Fruit fly (Drosophila melanogaster) whole organism, embryonic: Measurements from ENCODE around the gene CG33939.

Experiments used
- CG10274 ChIP-seq: fragments of 200-800 bp; sonication (Bioruptor generic); optimal IDR thresholded peaks from 3 replicates; lab custom pipeline; 2017; ENCODE audit warnings: missing biosample characterization, mild to moderate bottlenecking, missing genetic modification characterization
- CG10959 ChIP-seq: fragments of 200-800 bp; sonication (Bioruptor generic); IDR thresholded peaks from 2 replicates; pipeline ENCODE4 v1.3.6; 2022; ENCODE audit warnings: missing biosample characterization, missing genetic modification characterization
- CG12071 ChIP-seq: fragments of 200-800 bp; sonication (Bioruptor generic); optimal IDR thresholded peaks from 3 replicates; lab custom pipeline; 2018; ENCODE audit warnings: missing biosample characterization, mild to moderate bottlenecking, missing genetic modification characterization
- CG12236 ChIP-seq: fragments of 200-800 bp; sonication (Bioruptor generic); optimal IDR thresholded peaks from 2 replicates; lab custom pipeline; 2016; ENCODE audit warnings: missing biosample characterization, missing genetic modification characterization
- CG13775 ChIP-seq: fragments of 200-800 bp; sonication (Bioruptor generic); optimal IDR thresholded peaks from 3 replicates; lab custom pipeline; 2017; ENCODE audit warnings: missing biosample characterization, mild to moderate bottlenecking, missing genetic modification characterization
- CG1603 ChIP-seq: fragments of 200-800 bp; sonication (Bioruptor generic); optimal IDR thresholded peaks from 2 replicates; lab custom pipeline; 2019; ENCODE audit warnings: missing biosample characterization, mild to moderate bottlenecking, missing genetic modification characterization, moderate library complexity
- CG16779 ChIP-seq: fragments of 200-800 bp; sonication (Bioruptor generic); IDR thresholded peaks from 2 replicates; pipeline ENCODE4 v1.3.6; 2022; ENCODE audit warnings: missing biosample characterization, missing genetic modification characterization
- CG18599 ChIP-seq: fragments of 200-800 bp; sonication (Bioruptor generic); optimal IDR thresholded peaks from 3 replicates; lab custom pipeline; 2017; ENCODE audit warnings: missing biosample characterization, missing genetic modification characterization, mild to moderate bottlenecking, moderate library complexity, missing genetic modification reagents
- CG18619 ChIP-seq: fragments of 200-800 bp; sonication (Bioruptor generic); optimal IDR thresholded peaks from 3 replicates; lab custom pipeline; 2017; ENCODE audit warnings: missing biosample characterization, mild to moderate bottlenecking, missing genetic modification characterization
- CG2875 ChIP-seq: fragments of 200-800 bp; sonication (Bioruptor generic); optimal IDR thresholded peaks from 2 replicates; lab custom pipeline; 2017; ENCODE audit warnings: missing biosample characterization, mild to moderate bottlenecking, missing genetic modification characterization, missing genetic modification reagents
- CG30403 ChIP-seq: fragments of 200-800 bp; sonication (Bioruptor generic); optimal IDR thresholded peaks from 3 replicates; lab custom pipeline; 2016; ENCODE audit warnings: missing biosample characterization, missing genetic modification characterization
- CG31441 ChIP-seq: fragments of 200-800 bp; sonication (Bioruptor generic); IDR thresholded peaks from 2 replicates; pipeline ENCODE4 v1.3.6; 2022; ENCODE audit warnings: missing biosample characterization, missing genetic modification characterization
- CG32532 ChIP-seq: fragments of 200-800 bp; sonication (Bioruptor generic); IDR thresholded peaks from 2 replicates; pipeline ENCODE4 v1.3.6; 2022; ENCODE audit warnings: missing biosample characterization, missing genetic modification characterization
- CG3281 ChIP-seq: fragments of 200-800 bp; sonication (Bioruptor generic); optimal IDR thresholded peaks from 3 replicates; lab custom pipeline; 2017; ENCODE audit warnings: missing biosample characterization, mild to moderate bottlenecking, missing genetic modification characterization
- CG3726 ChIP-seq: fragments of 200-800 bp; sonication (Bioruptor generic); IDR thresholded peaks from 3 replicates; pipeline ENCODE4, ENCODE4 v1.3.6; 2022; ENCODE audit warnings: missing biosample characterization, missing genetic modification characterization
- CG42726 ChIP-seq: fragments of 200-800 bp; sonication (Bioruptor generic); IDR thresholded peaks from 2 replicates; pipeline ENCODE4 v1.3.6; 2022; ENCODE audit warnings: missing biosample characterization, missing genetic modification characterization; ENCODE audit not compliant: partially characterized antibody
- CG6654 ChIP-seq: fragments of 200-800 bp; sonication (Bioruptor generic); optimal IDR thresholded peaks from 2 replicates; lab custom pipeline; 2017; ENCODE audit warnings: missing biosample characterization, mild to moderate bottlenecking, missing genetic modification characterization
- CG7786 ChIP-seq: fragments of 200-800 bp; sonication (Bioruptor generic); optimal IDR thresholded peaks from 2 replicates; lab custom pipeline; 2016; ENCODE audit warnings: missing biosample characterization, missing genetic modification characterization
- CG7839 ChIP-seq: fragments of 200-800 bp; sonication (Bioruptor generic); optimal IDR thresholded peaks from 3 replicates; lab custom pipeline; 2018; ENCODE audit warnings: missing biosample characterization, mild to moderate bottlenecking, missing genetic modification characterization, moderate library complexity
- Deaf1 ChIP-seq: fragments of 200-800 bp; optimal IDR thresholded peaks from 3 replicates; lab custom pipeline; 2019; ENCODE audit warnings: missing biosample characterization, mild to moderate bottlenecking, missing genetic modification characterization, moderate library complexity
- Dek ChIP-seq: fragments of 200-800 bp; sonication (Bioruptor generic); optimal IDR thresholded peaks from 3 replicates; lab custom pipeline; 2019; ENCODE audit warnings: missing biosample characterization, mild to moderate bottlenecking, missing genetic modification characterization, moderate library complexity
- GATAe ChIP-seq: fragments of 200-800 bp; sonication (Bioruptor generic); conservative IDR thresholded peaks from 2 replicates; pipeline ENCODE4 v1.3.6; 2022; ENCODE audit warnings: missing biosample characterization, missing genetic modification characterization
- HmgD ChIP-seq: fragments of 200-800 bp; sonication (Bioruptor generic); optimal IDR thresholded peaks from 3 replicates; lab custom pipeline; 2016; ENCODE audit warnings: missing biosample characterization, missing genetic modification characterization
- Hmr ChIP-seq: fragments of 200-800 bp; sonication (Bioruptor generic); optimal IDR thresholded peaks from 3 replicates; lab custom pipeline; 2017; ENCODE audit warnings: mild to moderate bottlenecking, missing biosample characterization, missing genetic modification reagents, missing genetic modification characterization
- Hsf ChIP-seq: fragments of 200-800 bp; sonication (Bioruptor generic); optimal IDR thresholded peaks from 3 replicates; lab custom pipeline; 2016; ENCODE audit warnings: missing biosample characterization, missing genetic modification characterization
- Max ChIP-seq: fragments of 200-800 bp; sonication (Bioruptor generic); optimal IDR thresholded peaks from 2 replicates; lab custom pipeline; 2016; ENCODE audit warnings: missing biosample characterization, mild to moderate bottlenecking, missing genetic modification characterization
- NFAT ChIP-seq: fragments of 200-800 bp; sonication (Bioruptor generic); IDR thresholded peaks from 2 replicates; pipeline ENCODE4 v1.3.6; 2022; ENCODE audit warnings: missing biosample characterization, missing genetic modification characterization
- PHDP ChIP-seq: fragments of 200-800 bp; sonication (Bioruptor generic); optimal IDR thresholded peaks from 3 replicates; lab custom pipeline; 2018; ENCODE audit warnings: missing biosample characterization, mild to moderate bottlenecking, missing genetic modification characterization, moderate library complexity
- Ptx1 ChIP-seq: fragments of 200-800 bp; sonication (Bioruptor generic); IDR thresholded peaks from 2 replicates; pipeline ENCODE4 v1.3.6; 2022; ENCODE audit warnings: missing biosample characterization, missing genetic modification characterization
- Rx ChIP-seq: fragments of 200-800 bp; sonication (Bioruptor generic); IDR thresholded peaks from 2 replicates; pipeline ENCODE4 v1.3.6; 2022; ENCODE audit warnings: missing biosample characterization, missing genetic modification characterization
- Side ChIP-seq: fragments of 200-800 bp; sonication (Bioruptor generic); optimal IDR thresholded peaks from 2 replicates; lab custom pipeline; 2016; ENCODE audit warnings: missing biosample characterization, missing genetic modification characterization
- al ChIP-seq: fragments of 200-800 bp; sonication (Bioruptor generic); IDR thresholded peaks from 2 replicates; pipeline ENCODE4 v1.3.6; 2022; ENCODE audit warnings: missing biosample characterization, missing genetic modification characterization
- ato ChIP-seq: fragments of 200-800 bp; sonication (Bioruptor generic); IDR thresholded peaks from 2 replicates; pipeline ENCODE4 v1.3.6; 2022; ENCODE audit warnings: missing biosample characterization, missing genetic modification characterization; ENCODE audit not compliant: partially characterized antibody
- az2 ChIP-seq: fragments of 200-800 bp; sonication (Bioruptor generic); optimal IDR thresholded peaks from 3 replicates; lab custom pipeline; 2016; ENCODE audit warnings: missing biosample characterization, missing genetic modification characterization
- cas ChIP-seq: fragments of 200-800 bp; sonication (Bioruptor generic); IDR thresholded peaks from 2 replicates; pipeline ENCODE4 v1.3.6; 2022; ENCODE audit warnings: missing biosample characterization, missing genetic modification characterization
- fu2 ChIP-seq: fragments of 200-800 bp; sonication (Bioruptor generic); optimal IDR thresholded peaks from 2 replicates; lab custom pipeline; 2016; ENCODE audit warnings: missing biosample characterization, missing genetic modification characterization
- gem ChIP-seq: fragments of 200-800 bp; sonication (Bioruptor generic); optimal IDR thresholded peaks from 2 replicates; lab custom pipeline; 2019; ENCODE audit warnings: missing biosample characterization, mild to moderate bottlenecking, missing genetic modification characterization, moderate library complexity
- grau ChIP-seq: fragments of 200-800 bp; optimal IDR thresholded peaks from 3 replicates; lab custom pipeline; 2019; ENCODE audit warnings: missing biosample characterization, mild to moderate bottlenecking, missing genetic modification characterization, moderate library complexity
- jigr1 ChIP-seq: fragments of 200-800 bp; sonication (Bioruptor generic); IDR thresholded peaks from 3 replicates; pipeline ENCODE4 v1.3.6; 2022; ENCODE audit warnings: missing biosample characterization, missing genetic modification characterization
- kah ChIP-seq: fragments of 200-800 bp; sonication (Bioruptor generic); optimal IDR thresholded peaks from 2 replicates; lab custom pipeline; 2018; ENCODE audit warnings: missing biosample characterization, mild to moderate bottlenecking, missing genetic modification characterization
- lbe ChIP-seq: fragments of 200-800 bp; sonication (Bioruptor generic); optimal IDR thresholded peaks from 2 replicates; lab custom pipeline; 2016; ENCODE audit warnings: missing biosample characterization, mild to moderate bottlenecking, missing genetic modification characterization
- maf-S ChIP-seq: fragments of 200-800 bp; sonication (Bioruptor generic); optimal IDR thresholded peaks from 2 replicates; lab custom pipeline; 2016; ENCODE audit warnings: missing biosample characterization, missing genetic modification characterization
- nom ChIP-seq: fragments of 200-800 bp; sonication (Bioruptor generic); optimal IDR thresholded peaks from 2 replicates; lab custom pipeline; 2017; ENCODE audit warnings: missing biosample characterization, missing genetic modification characterization, mild to moderate bottlenecking, moderate library complexity, missing genetic modification reagents
- pb ChIP-seq: fragments of 200-800 bp; sonication (Bioruptor generic); optimal IDR thresholded peaks from 3 replicates; lab custom pipeline; 2016; ENCODE audit warnings: missing biosample characterization, missing genetic modification characterization
- pfk ChIP-seq: fragments of 200-800 bp; sonication (Bioruptor generic); optimal IDR thresholded peaks from 2 replicates; lab custom pipeline; 2018; ENCODE audit warnings: missing biosample characterization, mild to moderate bottlenecking, missing genetic modification characterization, moderate library complexity
- repo ChIP-seq: fragments of 200-800 bp; sonication (Bioruptor generic); optimal IDR thresholded peaks from 2 replicates; lab custom pipeline; 2016; ENCODE audit warnings: missing biosample characterization, missing genetic modification characterization
- scrt ChIP-seq: fragments of 200-800 bp; sonication (Bioruptor generic); optimal IDR thresholded peaks from 2 replicates; lab custom pipeline; 2018; ENCODE audit warnings: missing biosample characterization, mild to moderate bottlenecking, missing genetic modification characterization, moderate library complexity
- sima ChIP-seq: fragments of 200-800 bp; sonication (Bioruptor generic); optimal IDR thresholded peaks from 2 replicates; lab custom pipeline; 2016; ENCODE audit warnings: missing biosample characterization, missing genetic modification characterization
- tup ChIP-seq: fragments of 200-800 bp; sonication (Bioruptor generic); optimal IDR thresholded peaks from 2 replicates; lab custom pipeline; 2016; ENCODE audit warnings: missing biosample characterization, mild to moderate bottlenecking, missing genetic modification characterization, moderate library complexity
- zen ChIP-seq: fragments of 200-800 bp; sonication (Bioruptor generic); optimal IDR thresholded peaks from 3 replicates; lab custom pipeline; 2018; ENCODE audit warnings: missing biosample characterization, mild to moderate bottlenecking, missing genetic modification characterization, moderate library complexity

CG33939 gene

dm6 chrX:19155922-19156437, 18.7 kb downstream of the CG33939 start (continued):
- TF ChIP-seq CG2875 (GFP tag; lab: Kevin White, UChicago) (peak; percentile 82), NFAT (GFP tag; lab: Robert Waterston, UW) (peak; percentile 68), grau (tag; lab: Kevin White, UChicago) (peak; percentile 82), lbe (GFP tag; lab: Kevin White, UChicago) (peak; percentile 78), CG12236 (GFP tag; lab: Kevin White, UChicago) (no peak), CG6654 (peak; percentile 28), az2 (GFP tag; lab: Kevin White, UChicago) (peak; percentile 78), CG3726 (peak; percentile 77; the same call in 2 of the 3 replicates), Max (GFP tag; lab: Kevin White, UChicago) (peak; percentile 64), CG7786 (peak; percentile 28), Dek (tag; lab: Kevin White, UChicago) (peak; percentile 57), cas (peak; percentile 34; the same call in 1 of the 2 replicates), PHDP (tag; lab: Kevin White, UChicago) (peak; percentile 76), CG13775 (GFP tag; lab: Kevin White, UChicago) (peak; percentile 88), CG31441 (GFP tag; lab: Robert Waterston, UW) (peak; percentile 91), pb (GFP tag; lab: Kevin White, UChicago) (no peak), CG3281 (GFP tag; lab: Kevin White, UChicago) (peak; percentile 69), CG32532 (peak; percentile 86), CG30403 (GFP tag; lab: Kevin White, UChicago) (peak; percentile 79), zen (tag; lab: Kevin White, UChicago) (peak; percentile 95), ato (GFP tag; lab: Robert Waterston, UW) (no peak), CG18599 (GFP tag; lab: Kevin White, UChicago) (peak; percentile 82), al (GFP tag; lab: Robert Waterston, UW) (peak; percentile 79), CG7839 (tag; lab: Kevin White, UChicago) (peak; percentile 89), CG42726 (GFP tag; lab: Robert Waterston, UW) (no peak), gem (tag; lab: Kevin White, UChicago) (peak; percentile 93), CG1603 (peak; percentile 50), scrt (GFP tag; lab: Kevin White, UChicago) (peak; percentile 65), tup (peak; percentile 65), Ptx1 (GFP tag; lab: Robert Waterston, UW) (peak; percentile 77), CG18619 (peak; percentile 76), Rx (GFP tag; lab: Robert Waterston, UW) (peak; percentile 64), CG10274 (GFP tag; lab: Kevin White, UChicago) (peak; percentile 47), fu2 (no peak), CG12071 (no peak), Deaf1 (tag; lab: Kevin White, UChicago) (peak; percentile 48), sima (GFP tag; lab: Kevin White, UChicago) (no peak), repo (GFP tag; lab: Kevin White, UChicago) (no peak), maf-S (no peak), jigr1 (GFP tag; lab: Robert Waterston, UW) (no peak), Hsf (GFP tag; lab: Kevin White, UChicago) (peak; percentile 54), kah (GFP tag; lab: Kevin White, UChicago) (peak; percentile 55), CG16779 (0 out of 2 replicates have a peak, but pooled peaks have one; percentile 44), pfk (GFP tag; lab: Kevin White, UChicago) (peak; percentile 60), HmgD (GFP tag; lab: Kevin White, UChicago) (no peak), nom (peak; percentile 81), CG10959 (GFP tag; lab: Robert Waterston, UW) (peak; percentile 92), GATAe (GFP tag; lab: Robert Waterston, UW) (peak; percentile 35; the same call in 1 of the 2 replicates), Hmr (GFP tag; lab: Kevin White, UChicago) (peak; percentile 68), Side (GFP tag; lab: Kevin White, UChicago) (peak; percentile 26)
